Worm (Caenorhabditis elegans): ENCODE data around the gene C18E9.9.

C18E9.9 gene

DNA sequence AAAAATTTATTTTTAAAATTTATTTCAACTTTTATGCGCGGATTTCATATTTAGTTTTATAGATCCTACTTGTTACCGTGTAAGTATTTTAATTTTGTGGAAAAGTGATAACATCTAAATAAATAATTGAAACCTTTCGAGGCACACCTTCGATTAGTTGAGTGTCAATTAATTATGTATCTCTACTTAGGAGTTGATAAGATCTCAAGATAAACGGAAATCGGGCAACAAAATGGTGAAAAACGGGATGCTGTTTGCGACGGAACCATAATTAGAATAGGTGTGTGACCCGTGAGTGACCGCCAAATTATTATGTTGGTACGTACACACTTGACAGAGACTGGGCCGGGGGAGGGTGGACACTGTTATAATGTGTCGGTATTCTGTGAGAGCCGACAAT is 37.0 kb upstream of the C18E9.9 start:
- TF ChIP-seq mep-1 (tag; optimal IDR thresholded peaks at IDR 0.05), result no peak
- no peak for TF ChIP-seq nhr-28 (tag; optimal IDR thresholded peaks at IDR 0.05)
- peak; percentile 44 for TF ChIP-seq nhr-2 (tag; optimal IDR thresholded peaks at IDR 0.05)
- TF ChIP-seq nhr-76 (tag; optimal IDR thresholded peaks at IDR 0.05), result no peak

DNA sequence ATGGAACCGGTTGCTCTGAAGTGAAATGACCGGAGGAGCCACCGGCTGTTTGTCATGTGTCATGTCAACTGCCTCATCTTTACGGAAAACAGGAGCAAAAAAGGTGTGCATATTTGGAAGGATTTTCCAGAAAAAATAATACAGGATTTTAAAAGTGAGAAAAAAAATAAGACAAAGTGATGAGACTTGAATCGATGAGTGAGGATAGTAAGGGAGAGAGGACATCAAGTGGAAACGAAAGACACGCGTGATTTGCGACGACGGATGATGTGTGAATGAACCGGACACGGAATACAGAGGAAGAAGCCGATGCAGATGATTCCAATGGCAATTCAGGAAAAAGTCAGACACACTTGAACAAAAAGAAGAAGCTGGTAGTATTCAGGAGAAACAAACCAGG is 35.0 kb upstream of the C18E9.9 start:
- TF ChIP-seq nhr-76 (tag; optimal IDR thresholded peaks at IDR 0.05) (no peak), nhr-28 (tag; optimal IDR thresholded peaks at IDR 0.05) (no peak), tbx-8 (GFP tag; optimal IDR thresholded peaks at IDR 0.05) (no peak), elt-3 (tag; optimal IDR thresholded peaks at IDR 0.05) (no peak), ham-2 (GFP tag; optimal IDR thresholded peaks at IDR 0.05) (no peak), mls-2 (tag; optimal IDR thresholded peaks at IDR 0.05) (no peak), mep-1 (tag; optimal IDR thresholded peaks at IDR 0.05) (no peak)

DNA sequence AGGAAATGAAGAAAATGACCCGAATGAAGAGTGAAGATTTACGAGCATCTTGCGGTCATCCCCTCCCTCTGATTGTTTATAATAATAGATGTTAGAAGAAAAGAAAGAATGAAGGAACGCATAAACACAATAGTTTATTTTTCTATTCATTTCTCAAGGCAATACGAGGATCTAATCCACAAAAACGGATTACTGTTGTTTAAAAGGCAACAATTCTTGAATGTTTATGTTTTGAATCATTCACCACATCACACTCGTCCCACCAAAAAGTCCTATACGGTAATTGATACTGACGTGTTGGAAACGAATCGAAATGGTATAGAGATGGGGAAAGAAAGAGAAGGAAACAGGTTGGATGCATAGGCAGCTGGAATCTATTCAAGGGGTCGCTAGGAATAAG is 32.3 kb upstream of the C18E9.9 start:
- TF ChIP-seq nhr-2 (tag; optimal IDR thresholded peaks at IDR 0.05) (no peak), nhr-12 (tag; optimal IDR thresholded peaks at IDR 0.05) (no peak), sptf-1 (tag; optimal IDR thresholded peaks at IDR 0.05) (no peak), lsy-2 (tag; optimal IDR thresholded peaks at IDR 0.05) (no peak), mep-1 (tag; optimal IDR thresholded peaks at IDR 0.05) (no peak), blmp-1 (tag; optimal IDR thresholded peaks at IDR 0.05) (no peak), snpc-4 (tag; optimal IDR thresholded peaks at IDR 0.05) (no peak), elt-3 (tag; optimal IDR thresholded peaks at IDR 0.05) (no peak), hlh-1 (tag; optimal IDR thresholded peaks at IDR 0.05) (no peak), ceh-43 (GFP tag; optimal IDR thresholded peaks at IDR 0.05) (no peak), M03D4.4 (tag; optimal IDR thresholded peaks at IDR 0.05) (no peak), ceh-39 (tag; optimal IDR thresholded peaks at IDR 0.05) (no peak), elt-1 (tag; optimal IDR thresholded peaks at IDR 0.05; ENCODE audit: borderline replicate concordance, insufficient read depth) (no peak), ces-1 (GFP tag; optimal IDR thresholded peaks at IDR 0.05) (no peak)

DNA sequence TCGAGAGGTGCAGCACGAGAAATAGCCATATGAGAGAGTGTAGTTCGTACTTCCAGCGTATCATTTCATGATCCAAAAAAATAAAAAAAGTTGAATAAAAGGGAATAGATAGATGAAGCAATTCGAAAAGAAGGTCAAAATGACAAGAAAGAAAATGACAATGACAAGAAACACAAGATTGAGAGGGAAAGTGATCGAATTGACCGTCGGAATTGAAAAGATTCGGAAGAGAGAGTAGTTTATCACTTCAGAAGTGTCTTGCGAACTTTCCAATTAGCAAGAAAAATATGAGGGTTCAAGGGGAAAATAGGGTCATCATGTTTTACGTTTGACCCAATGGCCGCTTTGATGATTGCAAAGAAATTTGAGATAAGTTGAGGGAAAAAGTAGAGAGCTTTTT is 30.4 kb upstream of the C18E9.9 start, which contains the start of gene dep-1:
Gene dep-1 (minus strand): TSS at position 95 of the 400 bp plus-strand sequence.
- no peak for TF ChIP-seq cnd-1 (tag; optimal IDR thresholded peaks at IDR 0.05)
- TF ChIP-seq ztf-11 (tag; optimal IDR thresholded peaks at IDR 0.05), result no peak
- no peak for TF ChIP-seq unc-120 (tag; optimal IDR thresholded peaks at IDR 0.05; ENCODE audit: poor library complexity, severe bottlenecking)
- no peak for TF ChIP-seq lsy-2 (tag; optimal IDR thresholded peaks at IDR 0.05)
- TF ChIP-seq nhr-28 (tag; optimal IDR thresholded peaks at IDR 0.05), result no peak
- TF ChIP-seq ces-1 (GFP tag; optimal IDR thresholded peaks at IDR 0.05), result no peak
- TF ChIP-seq mep-1 (tag; optimal IDR thresholded peaks at IDR 0.05), result no peak
- TF ChIP-seq sem-2 (GFP tag; optimal IDR thresholded peaks at IDR 0.05), result no peak
- TF ChIP-seq hlh-1 (tag; optimal IDR thresholded peaks at IDR 0.05), result no peak
- no peak for TF ChIP-seq tbx-8 (GFP tag; optimal IDR thresholded peaks at IDR 0.05)
- no peak for TF ChIP-seq nhr-2 (tag; optimal IDR thresholded peaks at IDR 0.05)
- TF ChIP-seq nhr-237 (tag; optimal IDR thresholded peaks at IDR 0.05), result no peak
- TF ChIP-seq M03D4.4 (tag; optimal IDR thresholded peaks at IDR 0.05), result no peak

DNA sequence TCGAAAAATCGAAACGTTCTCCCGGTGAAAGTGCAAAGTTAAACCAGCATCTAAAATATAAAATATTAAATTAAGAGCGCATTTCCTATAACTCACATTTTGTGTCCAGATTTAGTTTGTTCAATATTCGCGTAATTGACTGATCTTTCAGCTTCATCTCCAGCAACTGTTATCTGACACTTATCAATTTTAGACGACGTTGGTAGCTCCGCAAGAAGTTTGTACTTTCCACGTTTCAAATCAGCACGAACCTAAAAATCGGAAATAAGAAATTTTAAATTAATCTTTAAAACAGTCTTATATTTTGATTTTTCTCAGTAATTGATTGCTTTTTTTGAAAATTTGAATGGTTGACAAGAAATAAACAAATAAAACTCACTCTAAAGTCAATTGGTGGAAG is 28.3 kb upstream of the C18E9.9 start:
- TF ChIP-seq elt-3 (tag; optimal IDR thresholded peaks at IDR 0.05) (no peak), M03D4.4 (tag; optimal IDR thresholded peaks at IDR 0.05) (no peak), unc-120 (tag; optimal IDR thresholded peaks at IDR 0.05; ENCODE audit: poor library complexity, severe bottlenecking) (no peak), lin-32 (GFP tag; optimal IDR thresholded peaks at IDR 0.05) (no peak), ceh-83 (GFP tag; optimal IDR thresholded peaks at IDR 0.05) (no peak), mls-2 (tag; optimal IDR thresholded peaks at IDR 0.05) (no peak), blmp-1 (tag; optimal IDR thresholded peaks at IDR 0.05) (no peak), hlh-1 (tag; optimal IDR thresholded peaks at IDR 0.05) (no peak), nhr-237 (tag; optimal IDR thresholded peaks at IDR 0.05) (no peak), unc-39 (tag; optimal IDR thresholded peaks at IDR 0.05) (no peak), unc-62 (GFP tag; optimal IDR thresholded peaks at IDR 0.05) (no peak), nhr-2 (tag; optimal IDR thresholded peaks at IDR 0.05) (no peak), nhr-12 (tag; optimal IDR thresholded peaks at IDR 0.05) (no peak), ceh-43 (GFP tag; optimal IDR thresholded peaks at IDR 0.05) (no peak)

DNA sequence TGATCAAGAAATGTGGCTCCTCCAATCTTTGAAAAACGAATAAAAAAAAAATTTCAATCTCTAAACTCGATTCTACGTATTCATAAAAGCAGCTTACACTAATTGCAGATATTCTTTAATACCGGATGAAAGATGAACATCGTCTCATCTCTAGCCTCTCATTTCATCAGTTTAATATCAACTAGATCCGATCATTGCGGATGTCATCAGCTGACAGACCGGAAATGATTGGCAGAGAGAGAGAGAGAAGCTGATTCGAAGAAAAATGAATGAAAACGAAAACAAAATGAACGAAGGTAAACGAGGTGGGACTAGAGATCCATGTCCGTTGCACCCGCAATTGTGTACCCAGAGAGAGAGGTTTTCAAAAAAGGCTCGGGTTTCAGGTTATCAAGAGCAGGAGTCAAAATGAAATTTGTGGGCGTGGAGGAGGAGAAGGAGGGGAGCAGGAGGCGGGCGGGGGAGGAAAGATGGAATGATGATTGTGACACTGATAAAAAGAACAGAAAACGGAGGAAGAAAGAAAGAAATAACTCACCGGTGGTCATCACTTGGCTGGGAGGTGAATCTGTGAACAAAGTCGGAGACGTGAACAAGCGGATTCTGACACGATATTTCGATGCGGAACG is 25.6 kb upstream of the C18E9.9 start:
- TF ChIP-seq nhr-2 (tag; optimal IDR thresholded peaks at IDR 0.05), result no peak
- TF ChIP-seq sptf-1 (tag; optimal IDR thresholded peaks at IDR 0.05), result no peak
- TF ChIP-seq nhr-12 (tag; optimal IDR thresholded peaks at IDR 0.05), result no peak
- TF ChIP-seq M03D4.4 (tag; optimal IDR thresholded peaks at IDR 0.05), result no peak
- no peak for TF ChIP-seq bed-3 (GFP tag; optimal IDR thresholded peaks at IDR 0.05)
- TF ChIP-seq unc-120 (tag; optimal IDR thresholded peaks at IDR 0.05; ENCODE audit: poor library complexity, severe bottlenecking), result peak; percentile 33
- no peak for TF ChIP-seq tbx-8 (GFP tag; optimal IDR thresholded peaks at IDR 0.05)
- peak; percentile 73 for TF ChIP-seq hlh-1 (tag; optimal IDR thresholded peaks at IDR 0.05)
- no peak for TF ChIP-seq elt-3 (tag; optimal IDR thresholded peaks at IDR 0.05)
- TF ChIP-seq unc-62 (GFP tag; optimal IDR thresholded peaks at IDR 0.05), result peak; percentile 74
- TF ChIP-seq lin-13 (tag; optimal IDR thresholded peaks at IDR 0.05), result no peak
- TF ChIP-seq snpc-4 (tag; optimal IDR thresholded peaks at IDR 0.05), result no peak
- no peak for TF ChIP-seq mls-2 (tag; optimal IDR thresholded peaks at IDR 0.05)
- TF ChIP-seq ham-2 (GFP tag; optimal IDR thresholded peaks at IDR 0.05), result no peak
